Fruit fly (Drosophila melanogaster): ENCODE data around the gene Sytbeta.

dm6 chr3L:15078347-15078746 is 13.6 kb upstream of the Sytbeta start, which contains the start of gene Or71a:
- TF ChIP-seq usp (GFP tag; optimal IDR thresholded peaks at IDR 0.05) (no peak), h (GFP tag; optimal IDR thresholded peaks at IDR 0.05) (no peak), dsf (GFP tag; optimal IDR thresholded peaks at IDR 0.05; ENCODE audit: borderline replicate concordance) (no peak), Abd-B (GFP tag; optimal IDR thresholded peaks at IDR 0.05) (no peak), br (GFP tag; optimal IDR thresholded peaks at IDR 0.05) (no peak), ey (GFP tag; optimal IDR thresholded peaks at IDR 0.05) (no peak), dmrt93B (GFP tag; optimal IDR thresholded peaks at IDR 0.05) (no peak), Hr83 (GFP tag; optimal IDR thresholded peaks at IDR 0.05; ENCODE audit: poor library complexity, severe bottlenecking) (no peak), foxo (GFP tag; optimal IDR thresholded peaks at IDR 0.05) (no peak), Hnf4 (GFP tag; optimal IDR thresholded peaks at IDR 0.05) (no peak), Rel (GFP tag; optimal IDR thresholded peaks at IDR 0.05) (no peak), Rel (tag; optimal IDR thresholded peaks at IDR 0.05) (no peak)

All from whole organism, wandering third instar larva.